Fruit fly (Drosophila melanogaster) whole organism, embryonic: ENCODE results near the gene MBD-like.

Source experiments
- CG11696 ChIP-seq: fragments of 200-800 bp; sonication (Bioruptor generic); IDR thresholded peaks from 2 replicates; pipeline ENCODE4 v1.3.6; 2022; ENCODE audit warnings: missing biosample characterization, missing genetic modification characterization
- CG17568 ChIP-seq: fragments of 200-800 bp; sonication (Bioruptor generic); optimal IDR thresholded peaks from 2 replicates; lab custom pipeline; 2018; ENCODE audit warnings: missing biosample characterization, mild to moderate bottlenecking, missing genetic modification characterization, moderate library complexity
- CG8944 ChIP-seq: fragments of 200-800 bp; sonication (Bioruptor generic); optimal IDR thresholded peaks from 3 replicates; lab custom pipeline; 2016; ENCODE audit warnings: missing biosample characterization, missing genetic modification characterization
- Dfd ChIP-seq, 2 experiments: fragments of >200 bp; optimal IDR thresholded peaks; 2 replicates each; lab custom pipeline; 2017; ENCODE audit warnings: missing biosample characterization in 2 of 2, missing genetic modification characterization in 2 of 2
- Jarid2 ChIP-seq: fragments of 200-800 bp; sonication (Bioruptor generic); optimal IDR thresholded peaks from 3 replicates; lab custom pipeline; 2017; ENCODE audit warnings: mild to moderate bottlenecking, missing biosample characterization, missing genetic modification reagents, missing genetic modification characterization
- YL-1 ChIP-seq: fragments of 200-800 bp; sonication (Bioruptor generic); optimal IDR thresholded peaks from 3 replicates; lab custom pipeline; 2017; ENCODE audit warnings: missing biosample characterization, mild to moderate bottlenecking, missing genetic modification characterization
- cato ChIP-seq: fragments of 200-800 bp; sonication (Bioruptor generic); optimal IDR thresholded peaks from 2 replicates; lab custom pipeline; 2016; ENCODE audit warnings: missing biosample characterization, missing genetic modification characterization, borderline replicate concordance
- crol ChIP-seq: fragments of 200-800 bp; sonication (Bioruptor generic); IDR thresholded peaks from 2 replicates; pipeline ENCODE4 v1.3.6; 2022; ENCODE audit warnings: missing biosample characterization, missing genetic modification characterization
- odd ChIP-seq: fragments of 200-800 bp; sonication (Bioruptor generic); optimal IDR thresholded peaks from 2 replicates; lab custom pipeline; 2017; ENCODE audit warnings: missing biosample characterization, mild to moderate bottlenecking, missing genetic modification characterization
- pan ChIP-seq, 4 experiments: fragments of >200 bp in 3 of 4; fragments of 200-800 bp in 1 of 4; sonication (Bioruptor generic) in 1 of 4; optimal IDR thresholded peaks in 3 of 4; IDR thresholded peaks in 1 of 4; 2 replicates each; pipeline versions ENCODE4 v1.3.6 to Lab custom; 2017 to 2022; ENCODE audit warnings: missing biosample characterization in 2 of 4, missing genetic modification characterization in 2 of 4, mixed read lengths in 1 of 4
- sr ChIP-seq: fragments of 200-800 bp; sonication (Bioruptor generic); IDR thresholded peaks from 3 replicates; pipeline ENCODE4 v1.3.6; 2022; ENCODE audit warnings: missing biosample characterization, missing genetic modification characterization

dm6 chr3R:9513052-9513420 lies 46.5 kb upstream of the MBD-like start, which contains the start of the genes Ras85D and Rlb1:
- TF ChIP-seq YL-1 (GFP tag; lab: Kevin White, UChicago) (peak; percentile 81), pan (optimal IDR thresholded peaks at IDR 0.05; lab: Kevin White, UChicago) (no peak), pan (GFP tag; optimal IDR thresholded peaks at IDR 0.05 in 1 of 2, IDR thresholded peaks at IDR 0.05 in 1 of 2) (no peak), sr (GFP tag; lab: Robert Waterston, UW) (no peak), crol (GFP tag; lab: Robert Waterston, UW) (no peak), CG8944 (GFP tag; lab: Kevin White, UChicago) (peak; percentile 77), odd (GFP tag; lab: Kevin White, UChicago) (no peak), CG11696 (GFP tag; lab: Robert Waterston, UW) (no peak), cato (GFP tag; lab: Kevin White, UChicago) (peak; percentile 25), CG17568 (GFP tag; lab: Kevin White, UChicago) (no peak), Dfd (GFP tag; optimal IDR thresholded peaks at IDR 0.05; lab: Kevin White, UChicago) (no peak), Jarid2 (no peak)
